Fruit fly (Drosophila melanogaster): ENCODE data around the gene CG7166.

CG7166 gene

dm6 chr3L:21652768-21653167 lies 27.3 kb upstream of the CG7166 start (continued):
- TF ChIP-seq CG7839 (tag; optimal IDR thresholded peaks at IDR 0.05) (peak; percentile 75), ro (GFP tag; IDR thresholded peaks at IDR 0.05) (no peak), zf30C (GFP tag; optimal IDR thresholded peaks at IDR 0.05) (no peak), Jarid2 (GFP tag; optimal IDR thresholded peaks at IDR 0.05) (peak; percentile 35), Neu2 (GFP tag; optimal IDR thresholded peaks at IDR 0.05; ENCODE audit: borderline replicate concordance) (no peak), tap (tag; optimal IDR thresholded peaks at IDR 0.05) (no peak), repo (GFP tag; optimal IDR thresholded peaks at IDR 0.05) (peak; percentile 56), vfl (GFP tag; optimal IDR thresholded peaks at IDR 0.05) (peak; percentile 29), shn (GFP tag; optimal IDR thresholded peaks at IDR 0.05) (peak; percentile 58), run (tag; optimal IDR thresholded peaks at IDR 0.05) (no peak), CHES-1-like (GFP tag; optimal IDR thresholded peaks at IDR 0.05) (peak; percentile 43), Opbp (GFP tag; IDR thresholded peaks at IDR 0.05; ENCODE audit: partially characterized antibody) (peak; percentile 35; the same call in 1 of the 3 replicates), CG8765 (GFP tag; IDR thresholded peaks at IDR 0.05) (no peak), CG7987 (GFP tag; optimal IDR thresholded peaks at IDR 0.05) (peak; percentile 74), Drgx (GFP tag; IDR thresholded peaks at IDR 0.05) (no peak), CG15011 (GFP tag; optimal IDR thresholded peaks at IDR 0.05) (no peak), Dp (GFP tag; optimal IDR thresholded peaks at IDR 0.05) (peak; percentile 39), chif (GFP tag; optimal IDR thresholded peaks at IDR 0.05) (peak; percentile 54 to 91), CG8478 (optimal IDR thresholded peaks at IDR 0.05) (peak; percentile 31), Med (GFP tag) (peak; percentile 97), CG2199 (GFP tag; IDR thresholded peaks at IDR 0.05) (peak; percentile 93), knrl (GFP tag; IDR thresholded peaks at IDR 0.05; ENCODE audit: partially characterized antibody) (peak; percentile 52; the same call in 1 of the 3 replicates), CG4424 (GFP tag; optimal IDR thresholded peaks at IDR 0.05) (peak; percentile 75), CG3065 (GFP tag; optimal IDR thresholded peaks at IDR 0.05) (peak; percentile 72), slou (GFP tag; optimal IDR thresholded peaks at IDR 0.05) (peak; percentile 56), CG6854 (GFP tag; optimal IDR thresholded peaks at IDR 0.05) (no peak), hth (optimal IDR thresholded peaks at IDR 0.05) (no peak), da (GFP tag; optimal IDR thresholded peaks at IDR 0.05) (peak; percentile 36), hb (GFP tag; IDR thresholded peaks at IDR 0.05; ENCODE audit: partially characterized antibody) (no peak), Chrac-16 (GFP tag; optimal IDR thresholded peaks at IDR 0.05) (peak; percentile 87), tll (GFP tag; optimal IDR thresholded peaks at IDR 0.05) (no peak), yki (optimal IDR thresholded peaks at IDR 0.05) (no peak), CG12236 (GFP tag; optimal IDR thresholded peaks at IDR 0.05) (no peak), CG10366 (GFP tag; IDR thresholded peaks at IDR 0.05) (peak; percentile 69), gfzf (GFP tag; optimal IDR thresholded peaks at IDR 0.05) (no peak), Lhr (GFP tag; optimal IDR thresholded peaks at IDR 0.05) (peak; percentile 85), cg (GFP tag; optimal IDR thresholded peaks at IDR 0.05) (no peak), Scr (GFP tag; IDR thresholded peaks at IDR 0.05; ENCODE audit: partially characterized antibody) (no peak), CG16813 (GFP tag; IDR thresholded peaks at IDR 0.05; ENCODE audit: partially characterized antibody) (peak; percentile 37; the same call in 1 of the 3 replicates), Mrtf (GFP tag; IDR thresholded peaks at IDR 0.05) (peak; percentile 75), CG3838 (GFP tag; optimal IDR thresholded peaks at IDR 0.05) (peak; percentile 23), CG12744 (GFP tag; optimal IDR thresholded peaks at IDR 0.05) (peak; percentile 61), Six4 (GFP tag; optimal IDR thresholded peaks at IDR 0.05) (peak; percentile 59), CG2129 (GFP tag; IDR thresholded peaks at IDR 0.05; ENCODE audit: partially characterized antibody) (no peak), Mes4 (GFP tag; optimal IDR thresholded peaks at IDR 0.05) (peak; percentile 62), CG9797 (GFP tag; optimal IDR thresholded peaks at IDR 0.05) (no peak), Ada2b (GFP tag; IDR thresholded peaks at IDR 0.05) (peak; percentile 27; the same call in 1 of the 2 replicates), Tbp (GFP tag; optimal IDR thresholded peaks at IDR 0.05) (no peak), gsb (GFP tag; IDR thresholded peaks at IDR 0.05) (no peak), CG14860 (GFP tag; IDR thresholded peaks at IDR 0.05; ENCODE audit: partially characterized antibody) (no peak), TFAM (GFP tag; optimal IDR thresholded peaks at IDR 0.05) (no peak), CG32532 (GFP tag; IDR thresholded peaks at IDR 0.05) (peak; percentile 81)

All from whole organism, embryonic.